Fruit fly (Drosophila melanogaster) whole organism, embryonic: ENCODE data around the gene dwg.

Experiments used
- Ada2b ChIP-seq: fragments of 200-800 bp; sonication (Bioruptor generic); IDR thresholded peaks from 2 replicates; pipeline ENCODE4 v1.3.6; 2022; ENCODE audit warnings: missing biosample characterization, missing genetic modification characterization
- BEAF-32 ChIP-seq: fragments of 200-800 bp; sonication (Bioruptor generic); optimal IDR thresholded peaks from 3 replicates; lab custom pipeline; 2017; ENCODE audit warnings: missing biosample characterization, missing genetic modification characterization, mild to moderate bottlenecking, moderate library complexity, missing genetic modification reagents
- CG10462 ChIP-seq: fragments of 200-800 bp; sonication (Bioruptor generic); optimal IDR thresholded peaks from 2 replicates; lab custom pipeline; 2016; ENCODE audit warnings: missing biosample characterization, missing genetic modification characterization
- CG13123 ChIP-seq: fragments of 200-800 bp; sonication (Bioruptor generic); optimal IDR thresholded peaks from 2 replicates; lab custom pipeline; 2016; ENCODE audit warnings: missing biosample characterization, missing genetic modification characterization
- CG13296 ChIP-seq: fragments of 200-800 bp; sonication (Bioruptor generic); optimal IDR thresholded peaks from 3 replicates; lab custom pipeline; 2018; ENCODE audit warnings: missing biosample characterization, mild to moderate bottlenecking, missing genetic modification characterization
- CG13424 ChIP-seq: fragments of 200-800 bp; sonication (Bioruptor generic); optimal IDR thresholded peaks from 2 replicates; lab custom pipeline; 2019; ENCODE audit warnings: missing biosample characterization, mild to moderate bottlenecking, missing genetic modification characterization, moderate library complexity
- CG13894 ChIP-seq: fragments of 200-800 bp; sonication (Bioruptor generic); optimal IDR thresholded peaks from 3 replicates; lab custom pipeline; 2018; ENCODE audit warnings: missing biosample characterization, mild to moderate bottlenecking, missing genetic modification characterization, moderate library complexity
- CG1529 ChIP-seq: fragments of 200-800 bp; sonication (Bioruptor generic); optimal IDR thresholded peaks from 3 replicates; lab custom pipeline; 2018; ENCODE audit warnings: missing biosample characterization, missing genetic modification characterization
- CG15514 ChIP-seq: fragments of 200-800 bp; sonication (Bioruptor generic); optimal IDR thresholded peaks from 3 replicates; lab custom pipeline; 2017; ENCODE audit warnings: missing biosample characterization, missing genetic modification characterization, mild to moderate bottlenecking, moderate library complexity, missing genetic modification reagents
- CG1603 ChIP-seq: fragments of 200-800 bp; sonication (Bioruptor generic); optimal IDR thresholded peaks from 2 replicates; lab custom pipeline; 2019; ENCODE audit warnings: missing biosample characterization, mild to moderate bottlenecking, missing genetic modification characterization, moderate library complexity
- CG17361 ChIP-seq: fragments of 200-800 bp; sonication (Bioruptor generic); IDR thresholded peaks from 3 replicates; pipeline ENCODE4 v1.3.6; 2022; ENCODE audit warnings: missing biosample characterization, missing genetic modification characterization
- CG17568 ChIP-seq: fragments of 200-800 bp; sonication (Bioruptor generic); optimal IDR thresholded peaks from 2 replicates; lab custom pipeline; 2018; ENCODE audit warnings: missing biosample characterization, mild to moderate bottlenecking, missing genetic modification characterization, moderate library complexity
- CG17612 ChIP-seq: fragments of 200-800 bp; sonication (Bioruptor generic); IDR thresholded peaks from 2 replicates; pipeline ENCODE4 v1.3.6; 2022; ENCODE audit warnings: missing biosample characterization, missing genetic modification characterization
- CG18262 ChIP-seq: fragments of 200-800 bp; optimal IDR thresholded peaks from 3 replicates; lab custom pipeline; 2019; ENCODE audit warnings: missing biosample characterization, mild to moderate bottlenecking, missing genetic modification characterization, moderate library complexity
- CG18764 ChIP-seq: fragments of 200-800 bp; sonication (Bioruptor generic); optimal IDR thresholded peaks from 3 replicates; lab custom pipeline; 2016; ENCODE audit warnings: missing biosample characterization, missing genetic modification characterization
- CG2875 ChIP-seq: fragments of 200-800 bp; sonication (Bioruptor generic); optimal IDR thresholded peaks from 2 replicates; lab custom pipeline; 2017; ENCODE audit warnings: missing biosample characterization, mild to moderate bottlenecking, missing genetic modification characterization, missing genetic modification reagents
- CG3726 ChIP-seq: fragments of 200-800 bp; sonication (Bioruptor generic); IDR thresholded peaks from 3 replicates; pipeline ENCODE4, ENCODE4 v1.3.6; 2022; ENCODE audit warnings: missing biosample characterization, missing genetic modification characterization
- CG42726 ChIP-seq: fragments of 200-800 bp; sonication (Bioruptor generic); IDR thresholded peaks from 2 replicates; pipeline ENCODE4 v1.3.6; 2022; ENCODE audit warnings: missing biosample characterization, missing genetic modification characterization; ENCODE audit not compliant: partially characterized antibody
- CG4730 ChIP-seq: fragments of 200-800 bp; sonication (Bioruptor generic); IDR thresholded peaks from 2 replicates; pipeline ENCODE4 v1.3.6; 2022; ENCODE audit warnings: missing biosample characterization, missing genetic modification characterization
- CG6272 ChIP-seq: fragments of 200-800 bp; sonication (Bioruptor generic); IDR thresholded peaks from 2 replicates; pipeline ENCODE4 v1.3.6; 2022; ENCODE audit warnings: missing biosample characterization, missing genetic modification characterization
- CG9817 ChIP-seq: fragments of 200-800 bp; sonication (Bioruptor generic); optimal IDR thresholded peaks from 2 replicates; lab custom pipeline; 2018; ENCODE audit warnings: missing biosample characterization, mild to moderate bottlenecking, missing genetic modification characterization, moderate library complexity
- CG9932 ChIP-seq: fragments of 200-800 bp; sonication (Bioruptor generic); IDR thresholded peaks from 2 replicates; pipeline ENCODE4 v1.3.6; 2022; ENCODE audit warnings: missing biosample characterization, missing genetic modification characterization
- CoRest ChIP-seq: fragments of 200-800 bp; sonication (Bioruptor generic); optimal IDR thresholded peaks from 3 replicates; lab custom pipeline; 2018; ENCODE audit warnings: missing biosample characterization, mild to moderate bottlenecking, missing genetic modification characterization, moderate library complexity
- Dad ChIP-seq: fragments of 200-800 bp; sonication (Bioruptor generic); optimal IDR thresholded peaks from 3 replicates; lab custom pipeline; 2016; ENCODE audit warnings: missing biosample characterization, missing genetic modification characterization
- HmgD ChIP-seq: fragments of 200-800 bp; sonication (Bioruptor generic); optimal IDR thresholded peaks from 3 replicates; lab custom pipeline; 2016; ENCODE audit warnings: missing biosample characterization, missing genetic modification characterization
- Jarid2 ChIP-seq: fragments of 200-800 bp; sonication (Bioruptor generic); optimal IDR thresholded peaks from 3 replicates; lab custom pipeline; 2017; ENCODE audit warnings: mild to moderate bottlenecking, missing biosample characterization, missing genetic modification reagents, missing genetic modification characterization
- Meics ChIP-seq: fragments of 200-800 bp; sonication (Bioruptor generic); optimal IDR thresholded peaks from 2 replicates; lab custom pipeline; 2017; ENCODE audit warnings: missing biosample characterization, mild to moderate bottlenecking, missing genetic modification characterization
- Neu2 ChIP-seq: fragments of 200-800 bp; sonication (Bioruptor generic); optimal IDR thresholded peaks from 3 replicates; lab custom pipeline; 2016; ENCODE audit warnings: missing biosample characterization, missing genetic modification characterization, borderline replicate concordance
- Opbp ChIP-seq: fragments of 200-800 bp; sonication (Bioruptor generic); IDR thresholded peaks from 3 replicates; pipeline ENCODE4 v1.3.6; 2022; ENCODE audit warnings: missing biosample characterization, missing genetic modification characterization; ENCODE audit not compliant: partially characterized antibody
- Pdp1 ChIP-seq, 2 experiments: fragments of 200-800 bp; sonication (Bioruptor generic); optimal IDR thresholded peaks; 3 replicates each; lab custom pipeline; 2016; ENCODE audit warnings: missing biosample characterization in 2 of 2, missing genetic modification characterization in 2 of 2, mild to moderate bottlenecking in 1 of 2, moderate library complexity in 1 of 2
- Six4 ChIP-seq: fragments of 200-800 bp; sonication (Bioruptor generic); optimal IDR thresholded peaks from 2 replicates; lab custom pipeline; 2016; ENCODE audit warnings: missing biosample characterization, missing genetic modification characterization
- Usf ChIP-seq: fragments of 200-800 bp; sonication (Bioruptor generic); optimal IDR thresholded peaks from 2 replicates; lab custom pipeline; 2017; ENCODE audit warnings: missing genotype, missing biosample characterization, missing genetic modification characterization
- ab ChIP-seq: fragments of 200-800 bp; sonication (Bioruptor generic); optimal IDR thresholded peaks from 2 replicates; lab custom pipeline; 2016; ENCODE audit warnings: missing biosample characterization, missing genetic modification characterization
- abd-A ChIP-seq: fragments of 200-800 bp; sonication (Bioruptor generic); optimal IDR thresholded peaks from 3 replicates; lab custom pipeline; 2019; ENCODE audit warnings: missing biosample characterization, mild to moderate bottlenecking, missing genetic modification characterization, moderate library complexity
- bsh ChIP-seq, 2 experiments: fragments of 200-800 bp; sonication (Bioruptor generic); optimal IDR thresholded peaks; 2 replicates each; lab custom pipeline; 2017 to 2018; ENCODE audit warnings: mild to moderate bottlenecking in 2 of 2, missing biosample characterization in 2 of 2, missing genetic modification characterization in 2 of 2, moderate library complexity in 1 of 2
- cato ChIP-seq: fragments of 200-800 bp; sonication (Bioruptor generic); optimal IDR thresholded peaks from 2 replicates; lab custom pipeline; 2016; ENCODE audit warnings: missing biosample characterization, missing genetic modification characterization, borderline replicate concordance
- chm ChIP-seq: fragments of 200-800 bp; sonication (Bioruptor generic); IDR thresholded peaks from 2 replicates; pipeline ENCODE4 v1.3.6; 2022; ENCODE audit warnings: missing biosample characterization, missing genetic modification characterization
- da ChIP-seq: fragments of 200-800 bp; sonication (Bioruptor generic); optimal IDR thresholded peaks from 2 replicates; lab custom pipeline; 2016; ENCODE audit warnings: missing biosample characterization, missing genetic modification characterization
- gt ChIP-seq: fragments of 200-800 bp; sonication (Bioruptor generic); IDR thresholded peaks from 2 replicates; pipeline ENCODE4 v1.3.6; 2022; ENCODE audit warnings: missing biosample characterization, missing genetic modification characterization
- hkb ChIP-seq, 2 experiments: fragments of 200-800 bp in 1 of 2; fragments of >200 bp in 1 of 2; sonication (Bioruptor generic) in 1 of 2; IDR thresholded peaks in 1 of 2; optimal IDR thresholded peaks in 1 of 2; 2 replicates each; pipeline versions ENCODE4 v1.3.6 to Lab custom; 2017 to 2022; ENCODE audit warnings: missing biosample characterization in 1 of 2, missing genetic modification characterization in 1 of 2
- kni ChIP-seq: fragments of 200-800 bp; sonication (Bioruptor generic); optimal IDR thresholded peaks from 3 replicates; lab custom pipeline; 2017; ENCODE audit warnings: mild to moderate bottlenecking, missing biosample characterization, missing genetic modification reagents, missing genetic modification characterization
- luna ChIP-seq: fragments of 200-800 bp; sonication (Bioruptor generic); optimal IDR thresholded peaks from 2 replicates; lab custom pipeline; 2016; ENCODE audit warnings: missing biosample characterization, missing genetic modification characterization
- pum ChIP-seq: fragments of 200-800 bp; sonication (Bioruptor generic); optimal IDR thresholded peaks from 2 replicates; lab custom pipeline; 2016; ENCODE audit warnings: missing biosample characterization, missing genetic modification characterization
- row ChIP-seq: fragments of 200-800 bp; sonication (Bioruptor generic); IDR thresholded peaks from 3 replicates; pipeline ENCODE4 v1.3.6; 2022; ENCODE audit warnings: missing biosample characterization, missing genetic modification characterization
- salm ChIP-seq: fragments of 200-800 bp; sonication (Bioruptor generic); optimal IDR thresholded peaks from 2 replicates; lab custom pipeline; 2018; ENCODE audit warnings: missing biosample characterization, mild to moderate bottlenecking, missing genetic modification characterization
- so ChIP-seq: fragments of 200-800 bp; sonication (Bioruptor generic); IDR thresholded peaks from 3 replicates; pipeline ENCODE4 v1.3.6; 2022; ENCODE audit warnings: missing biosample characterization, missing genetic modification characterization
- tup ChIP-seq: fragments of 200-800 bp; sonication (Bioruptor generic); optimal IDR thresholded peaks from 2 replicates; lab custom pipeline; 2016; ENCODE audit warnings: missing biosample characterization, mild to moderate bottlenecking, missing genetic modification characterization, moderate library complexity
- unpg ChIP-seq: fragments of 200-800 bp; sonication (Bioruptor generic); optimal IDR thresholded peaks from 3 replicates; lab custom pipeline; 2018; ENCODE audit warnings: missing biosample characterization, mild to moderate bottlenecking, missing genetic modification characterization, moderate library complexity
- wor ChIP-seq: fragments of 200-800 bp; sonication (Bioruptor generic); IDR thresholded peaks from 2 replicates; pipeline ENCODE4 v1.3.6; 2022; ENCODE audit warnings: missing biosample characterization, missing genetic modification characterization

dwg gene

dm6 chrX:2744042-2744441, 16.5 kb downstream of the dwg start, which contains the start of gene Syx4 (continued):
- TF ChIP-seq CG13424 (tag; lab: Kevin White, UChicago) (peak; percentile 89), CG2875 (GFP tag; lab: Kevin White, UChicago) (peak; percentile 79), Dad (GFP tag; lab: Kevin White, UChicago) (peak; percentile 79), CG17568 (GFP tag; lab: Kevin White, UChicago) (peak; percentile 81), chm (peak; percentile 92), unpg (peak; percentile 95), CG4730 (GFP tag; lab: Robert Waterston, UW) (peak; percentile 70), CG18764 (GFP tag; lab: Kevin White, UChicago) (peak; percentile 70), CG18262 (peak; percentile 87), CG13296 (GFP tag; lab: Kevin White, UChicago) (peak; percentile 91), pum (GFP tag; lab: Kevin White, UChicago) (peak; percentile 80), Opbp (GFP tag; lab: Robert Waterston, UW) (no peak), so (peak; percentile 92), Six4 (GFP tag; lab: Kevin White, UChicago) (peak; percentile 72), CG13123 (peak; percentile 71), CG42726 (no peak), HmgD (GFP tag; lab: Kevin White, UChicago) (peak; percentile 28), Pdp1 (GFP tag; optimal IDR thresholded peaks at IDR 0.05; lab: Kevin White, UChicago) (peak; percentile 84 to 85), ab (GFP tag; lab: Kevin White, UChicago) (peak; percentile 46), CG17612 (GFP tag; lab: Robert Waterston, UW) (peak; percentile 67), cato (GFP tag; lab: Kevin White, UChicago) (peak; percentile 25), tup (peak; percentile 86), CoRest (peak; percentile 90), BEAF-32 (GFP tag; lab: Kevin White, UChicago) (no peak), gt (GFP tag; lab: Robert Waterston, UW) (no peak), row (peak; percentile 87), CG9932 (GFP tag; lab: Robert Waterston, UW) (peak; percentile 86), CG9817 (tag; lab: Kevin White, UChicago) (peak; percentile 88), wor (GFP tag; lab: Robert Waterston, UW) (peak; percentile 73), CG6272 (peak; percentile 76), Jarid2 (GFP tag; lab: Kevin White, UChicago) (peak; percentile 67), Ada2b (peak; percentile 88), CG17361 (GFP tag; lab: Robert Waterston, UW) (peak; percentile 87), CG1603 (peak; percentile 94), CG3726 (GFP tag; lab: Robert Waterston, UW) (0 out of 3 replicates have a peak, but pooled peaks have one; percentile 69), abd-A (tag; lab: Kevin White, UChicago) (no peak), salm (tag; lab: Kevin White, UChicago) (peak; percentile 91), kni (no peak), Neu2 (GFP tag; lab: Kevin White, UChicago) (no peak), hkb (optimal IDR thresholded peaks at IDR 0.05; lab: Kevin White, UChicago) (no peak), hkb (GFP tag; IDR thresholded peaks at IDR 0.05; lab: Robert Waterston, UW) (peak; percentile 96), CG1529 (GFP tag; lab: Kevin White, UChicago) (peak; percentile 73), bsh (GFP tag; optimal IDR thresholded peaks at IDR 0.05; lab: Kevin White, UChicago) (peak; percentile 69 to 88), da (GFP tag; lab: Kevin White, UChicago) (peak; percentile 60), luna (GFP tag; lab: Kevin White, UChicago) (peak; percentile 84), CG10462 (GFP tag; lab: Kevin White, UChicago) (peak; percentile 56), CG15514 (GFP tag; lab: Kevin White, UChicago) (peak; percentile 91), CG13894 (tag; lab: Kevin White, UChicago) (peak; percentile 86), Meics (GFP tag; lab: Kevin White, UChicago) (peak; percentile 94), Usf (GFP tag; lab: Kevin White, UChicago) (peak; percentile 71)
